Worm (Caenorhabditis elegans) whole organism, L4/young adult: Measurements from ENCODE around the gene F22E5.17.
"Not testable (repeated sequence)": the region's sequence is repeated elsewhere in the genome, so short reads cannot be mapped to it uniquely, and the experiment has no call there.

Source experiments
- W03F9.2 ChIP-seq: fragments of 150-350 bp; optimal IDR thresholded peaks from 2 replicates; lab custom pipeline; 2014; ENCODE audit warnings: missing biosample characterization, missing genetic modification characterization
- dao-5 ChIP-seq: sonication (generic microtip); optimal IDR thresholded peaks from 2 replicates; lab custom pipeline; 2016; ENCODE audit warnings: missing genotype, missing genetic modification characterization, moderate library complexity, missing compliant biosample characterization
- him-1 ChIP-seq: sonication (generic microtip); optimal IDR thresholded peaks from 2 replicates; lab custom pipeline; 2016; ENCODE audit warnings: missing genotype, missing genetic modification reagents, missing genetic modification characterization, missing compliant biosample characterization

F22E5.17 gene

DNA sequence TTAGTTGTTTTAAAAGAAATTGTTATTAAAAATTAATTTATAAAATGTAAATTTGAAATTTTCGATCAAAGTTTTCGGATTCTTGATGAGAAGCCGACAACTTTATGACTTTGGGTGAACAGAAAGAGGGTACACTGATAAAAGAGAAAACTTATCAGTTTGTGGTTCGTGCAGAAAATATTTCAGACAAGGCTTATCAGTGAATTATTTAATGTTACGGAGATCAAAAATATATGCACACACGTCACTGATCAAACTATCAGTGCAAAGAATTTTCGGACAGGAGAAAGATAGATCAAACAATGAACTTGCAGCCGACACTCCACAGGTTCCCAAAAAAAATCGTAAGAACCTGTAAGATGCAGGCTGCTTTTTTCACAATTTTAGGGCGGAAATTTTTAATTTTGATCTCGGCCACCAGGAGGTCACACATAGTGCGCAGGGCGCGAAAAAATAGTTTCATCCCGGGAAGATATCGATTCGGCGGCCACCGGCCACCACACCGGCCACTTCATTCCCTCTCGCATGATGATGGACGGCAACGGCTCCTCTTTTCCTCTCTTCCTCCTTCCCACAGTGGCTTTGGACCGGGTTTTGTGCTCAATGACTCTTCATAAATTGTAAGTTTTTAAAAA is at the start of gene F22E5.17:
Gene F22E5.17 (plus strand): TSS at position 508 of the 635 bp plus-strand sequence.
- TF ChIP-seq dao-5 (tag; lab: Kevin White, UChicago) (no peak), him-1 (tag; lab: Kevin White, UChicago) (no peak), W03F9.2 (no peak)

- no peak for TF ChIP-seq him-1 (tag; lab: Kevin White, UChicago)
- no peak for TF ChIP-seq W03F9.2
- no peak for TF ChIP-seq dao-5 (tag; lab: Kevin White, UChicago)
Measured at ce11 chrII:2628401-2628800, 49.4 kb upstream of the F22E5.17 start.

- TF ChIP-seq him-1 (tag; lab: Kevin White, UChicago) (no peak), dao-5 (tag; lab: Kevin White, UChicago) (no peak), W03F9.2 (no peak)
Measured at ce11 chrII:2629270-2629669, 48.6 kb upstream of the F22E5.17 start, which contains the start of gene sri-37. Gene sri-37, plus strand, starts transcription at chrII:2629570.

ce11 chrII:2631169-2631568 is 46.7 kb upstream of the F22E5.17 start, which contains the start of gene D2062.1:
Gene D2062.1, plus strand, starts transcription at chrII:2631469.
- no peak for TF ChIP-seq him-1 (tag; lab: Kevin White, UChicago)
- TF ChIP-seq W03F9.2, result no peak
- TF ChIP-seq dao-5 (tag; lab: Kevin White, UChicago), result no peak

ce11 chrII:2637359-2637758 is 40.5 kb upstream of the F22E5.17 start, which contains the start of gene F22E5.21:
Gene F22E5.21, minus strand, starts transcription at chrII:2637459.
- TF ChIP-seq him-1 (tag; lab: Kevin White, UChicago) (no peak), dao-5 (tag; lab: Kevin White, UChicago) (no peak), W03F9.2 (no peak)

ce11 chrII:2638062-2638461 is 39.8 kb upstream of the F22E5.17 start, which contains the start of gene F22E5.9:
Gene F22E5.9, plus strand, starts transcription at chrII:2638388.
- TF ChIP-seq him-1 (tag; lab: Kevin White, UChicago) (no peak), dao-5 (tag; lab: Kevin White, UChicago) (no peak), W03F9.2 (no peak)

- not testable (repeated sequence) for TF ChIP-seq W03F9.2; dao-5 (tag; lab: Kevin White, UChicago); him-1 (tag; lab: Kevin White, UChicago)
Measured at ce11 chrII:2639401-2640088, 38.3 kb upstream of the F22E5.17 start, which contains the start of gene F22E5.8. Gene F22E5.8, plus strand, starts transcription at chrII:2640038.

DNA sequence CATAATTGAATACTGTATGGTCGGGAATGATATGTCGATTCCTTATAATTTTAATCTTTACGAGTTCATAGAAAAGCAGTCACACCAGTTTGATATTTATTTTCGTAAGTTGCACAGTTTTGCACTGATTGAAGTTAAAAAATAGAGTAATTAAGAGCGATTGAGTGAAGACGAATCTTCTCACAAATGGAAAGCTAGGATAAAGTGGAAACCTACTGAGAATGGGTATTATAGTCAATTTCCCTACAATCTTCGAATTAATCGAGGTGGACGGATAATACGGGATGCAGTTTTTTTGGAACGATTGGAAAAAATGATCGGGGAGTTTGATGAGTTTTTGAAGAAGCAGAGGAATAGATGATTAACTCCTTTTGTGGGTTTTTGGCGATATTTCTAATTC is 36.9 kb upstream of the F22E5.17 start, which contains the start of gene F22E5.23:
Gene F22E5.23 (plus strand): TSS at position 301 of the 400 bp plus-strand sequence.
- no peak for TF ChIP-seq dao-5 (tag; lab: Kevin White, UChicago)
- TF ChIP-seq him-1 (tag; lab: Kevin White, UChicago), result no peak
- TF ChIP-seq W03F9.2, result no peak

- TF ChIP-seq W03F9.2, result no peak
- no peak for TF ChIP-seq dao-5 (tag; lab: Kevin White, UChicago)
- TF ChIP-seq him-1 (tag; lab: Kevin White, UChicago), result no peak
Measured at ce11 chrII:2641777-2642176, 36.1 kb upstream of the F22E5.17 start, which contains the start of gene F22E5.7. Gene F22E5.7, plus strand, starts transcription at chrII:2642077.

ce11 chrII:2644498-2644897 is 33.3 kb upstream of the F22E5.17 start, which contains the start of gene F22E5.11:
Gene F22E5.11, minus strand, starts transcription at chrII:2644598.
- TF ChIP-seq dao-5 (tag; lab: Kevin White, UChicago) (no peak), W03F9.2 (no peak), him-1 (tag; lab: Kevin White, UChicago) (no peak)

ce11 chrII:2646756-2647155 is 31.1 kb upstream of the F22E5.17 start, which contains the start of gene F22E5.12:
Gene F22E5.12, minus strand, starts transcription at chrII:2646856.
- not testable (repeated sequence) for TF ChIP-seq dao-5 (tag; lab: Kevin White, UChicago); him-1 (tag; lab: Kevin White, UChicago); W03F9.2

DNA sequence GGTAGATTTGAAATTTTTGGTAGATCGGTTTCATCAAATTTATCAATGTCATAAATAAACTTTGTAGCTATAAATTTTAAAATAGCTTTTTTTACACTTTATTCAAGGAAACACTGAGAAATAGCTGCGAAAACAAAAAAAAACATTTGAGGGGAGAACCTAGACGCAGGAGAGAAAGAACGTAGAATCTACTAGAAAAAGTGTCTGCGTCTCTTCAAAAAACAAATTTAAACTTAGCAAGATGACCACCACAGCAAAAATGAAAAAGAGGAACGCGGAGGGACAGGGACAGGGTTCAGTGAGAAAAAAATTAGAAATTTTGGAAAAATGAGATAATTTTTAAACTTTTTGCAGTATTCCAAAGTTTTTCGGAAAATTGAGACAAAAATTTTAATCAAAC is 28.8 kb upstream of the F22E5.17 start:
- no peak for TF ChIP-seq dao-5 (tag; lab: Kevin White, UChicago)
- no peak for TF ChIP-seq W03F9.2
- no peak for TF ChIP-seq him-1 (tag; lab: Kevin White, UChicago)

DNA sequence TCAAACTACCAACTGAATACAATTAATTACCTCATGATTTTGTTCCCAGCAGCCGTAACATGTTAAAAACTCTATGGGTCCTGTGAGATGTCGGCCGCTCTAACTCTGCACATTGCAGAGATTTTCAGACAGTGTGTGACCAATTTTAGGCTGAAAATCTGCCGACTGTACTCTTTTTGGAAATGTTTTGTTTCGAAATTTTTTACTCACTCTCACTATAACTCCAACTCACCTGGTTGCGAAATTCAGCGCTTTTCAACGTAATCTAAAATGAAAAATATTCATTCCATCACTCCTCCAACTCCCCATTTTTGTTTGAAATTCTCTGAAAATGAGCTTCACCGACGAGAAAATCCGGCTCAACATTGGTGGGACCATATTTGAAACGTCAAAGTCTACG is 28.3 kb upstream of the F22E5.17 start, which contains the start of the genes F22E5.13 and F22E5.6:
Gene F22E5.13 (minus strand): TSS at position 101 of the 400 bp plus-strand sequence.
Gene F22E5.6 (plus strand): TSS at position 297 of the 400 bp plus-strand sequence.
- TF ChIP-seq him-1 (tag; lab: Kevin White, UChicago) (no peak), dao-5 (tag; lab: Kevin White, UChicago) (no peak), W03F9.2 (no peak)
